Fruit fly (Drosophila melanogaster) whole organism, prepupa: ENCODE data around the gene Arpc1.

ENCODE experiments used
- CG6854 ChIP-seq: fragments of 200-800 bp; sonication (Bioruptor generic); optimal IDR thresholded peaks from 2 replicates; lab custom pipeline; 2017; ENCODE audit warnings: missing biosample characterization, mild to moderate bottlenecking, missing genetic modification characterization
- Sox14 ChIP-seq: fragments of 200-800 bp; sonication (Bioruptor generic); optimal IDR thresholded peaks from 3 replicates; lab custom pipeline; 2016; ENCODE audit warnings: missing biosample characterization, missing genetic modification characterization
- spab ChIP-seq: fragments of 200-800 bp; sonication (Bioruptor generic); optimal IDR thresholded peaks from 2 replicates; lab custom pipeline; 2017; ENCODE audit warnings: missing biosample characterization, mild to moderate bottlenecking, missing genetic modification characterization, missing genetic modification reagents

dm6 chr2L:13835959-13836358 lies 6.4 kb upstream of the Arpc1 start:
- TF ChIP-seq CG6854 (GFP tag; lab: Kevin White, UChicago) (no peak), Sox14 (no peak), spab (no peak)
